Worm (Caenorhabditis elegans): Measurements from ENCODE around the gene fbxb-2.

ce11 chrV:19276354-19276753 is 39.2 kb upstream of the fbxb-2 start:
- TF ChIP-seq klf-2 (GFP tag; conservative IDR thresholded peaks at IDR 0.05), result no peak
- no peak for TF ChIP-seq tab-1 (GFP tag; IDR thresholded peaks at IDR 0.05)
- no peak for TF ChIP-seq flt-1 (GFP tag; IDR thresholded peaks at IDR 0.05)
- TF ChIP-seq ztf-23 (GFP tag; IDR thresholded peaks at IDR 0.05), result no peak
- TF ChIP-seq med-1 (GFP tag; optimal IDR thresholded peaks at IDR 0.05; ENCODE audit: insufficient read depth), result no peak
- TF ChIP-seq ztf-29 (GFP tag; IDR thresholded peaks at IDR 0.05), result no peak
- no peak for TF ChIP-seq ref-1 (GFP tag; conservative IDR thresholded peaks at IDR 0.05)

All from whole organism, midembryonic.